Fruit fly (Drosophila melanogaster): ENCODE data around the gene zen.
A peak's percentile ranks its signal among the peaks of the same experiment; 100 is the strongest.

The zen gene

DNA sequence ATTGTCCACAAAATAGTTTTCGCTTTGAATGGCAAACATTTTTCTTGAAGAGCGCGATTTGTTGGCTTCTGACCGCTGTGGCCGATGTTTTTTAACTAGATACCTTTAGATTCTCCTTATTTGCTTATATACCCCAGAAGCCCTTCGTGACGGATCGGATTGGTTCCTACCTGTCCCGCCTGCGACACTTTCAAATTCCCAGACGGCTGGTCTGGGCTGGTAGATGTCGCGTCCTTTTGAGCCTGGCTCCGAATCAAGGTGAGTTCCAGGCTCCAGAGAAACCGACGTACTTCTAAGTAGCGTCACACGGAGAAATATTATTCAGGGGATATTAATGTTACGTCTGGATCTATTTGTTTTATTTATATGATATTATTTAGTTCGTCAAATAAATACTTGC, 10.0 kb downstream of the zen start, which contains the start of gene zen2:
Gene zen2 (minus strand): TSS at position 101 of the 400 bp plus-strand sequence.
- TF ChIP-seq CG11294 (GFP tag; IDR thresholded peaks at IDR 0.05), result no peak
- no peak for TF ChIP-seq pdm3 (GFP tag; optimal IDR thresholded peaks at IDR 0.05)
- no peak for TF ChIP-seq Eip78C (GFP tag)
- TF ChIP-seq lz (GFP tag; optimal IDR thresholded peaks at IDR 0.05), result no peak
- TF ChIP-seq Sox14 (GFP tag; optimal IDR thresholded peaks at IDR 0.05), result no peak
- no peak for TF ChIP-seq Met (GFP tag; optimal IDR thresholded peaks at IDR 0.05)
- TF ChIP-seq CG7368 (GFP tag; optimal IDR thresholded peaks at IDR 0.05), result no peak
- TF ChIP-seq CG6163 (GFP tag; IDR thresholded peaks at IDR 0.05), result no peak
- no peak for TF ChIP-seq Sox102F (GFP tag; optimal IDR thresholded peaks at IDR 0.05)
- TF ChIP-seq CG6276 (GFP tag; optimal IDR thresholded peaks at IDR 0.05), result no peak
- no peak for TF ChIP-seq eg (GFP tag; IDR thresholded peaks at IDR 0.05)
- TF ChIP-seq svp (GFP tag), result no peak

DNA sequence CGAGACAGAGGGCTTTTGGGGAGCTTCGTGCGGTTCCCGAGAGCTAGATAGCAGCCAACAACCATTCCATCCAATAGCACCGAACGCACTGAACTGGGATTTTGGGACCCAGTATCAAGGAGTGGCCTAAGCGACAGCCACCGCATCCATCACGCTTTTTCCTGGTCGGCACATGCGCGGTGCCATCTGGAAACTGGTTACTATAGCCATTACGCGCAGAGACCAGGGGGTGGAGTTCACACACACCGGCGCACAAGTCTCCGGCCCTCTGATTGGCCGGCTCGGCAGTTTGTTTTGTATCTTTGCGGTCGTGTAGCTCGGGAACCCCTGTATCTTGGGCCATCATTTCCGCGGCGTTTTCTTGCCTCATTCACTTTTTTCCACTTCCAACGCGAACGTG, 12.0 kb downstream of the zen start, which contains the start of gene pb:
Gene pb (minus strand): TSS at position 81 of the 400 bp plus-strand sequence.
- TF ChIP-seq CG6276 (GFP tag; optimal IDR thresholded peaks at IDR 0.05) (no peak), eg (GFP tag; IDR thresholded peaks at IDR 0.05) (0 out of 3 replicates have a peak, but pooled peaks have one; percentile 12), CG3032 (tag; optimal IDR thresholded peaks at IDR 0.05) (no peak), CG1621 (tag; optimal IDR thresholded peaks at IDR 0.05) (no peak)

DNA sequence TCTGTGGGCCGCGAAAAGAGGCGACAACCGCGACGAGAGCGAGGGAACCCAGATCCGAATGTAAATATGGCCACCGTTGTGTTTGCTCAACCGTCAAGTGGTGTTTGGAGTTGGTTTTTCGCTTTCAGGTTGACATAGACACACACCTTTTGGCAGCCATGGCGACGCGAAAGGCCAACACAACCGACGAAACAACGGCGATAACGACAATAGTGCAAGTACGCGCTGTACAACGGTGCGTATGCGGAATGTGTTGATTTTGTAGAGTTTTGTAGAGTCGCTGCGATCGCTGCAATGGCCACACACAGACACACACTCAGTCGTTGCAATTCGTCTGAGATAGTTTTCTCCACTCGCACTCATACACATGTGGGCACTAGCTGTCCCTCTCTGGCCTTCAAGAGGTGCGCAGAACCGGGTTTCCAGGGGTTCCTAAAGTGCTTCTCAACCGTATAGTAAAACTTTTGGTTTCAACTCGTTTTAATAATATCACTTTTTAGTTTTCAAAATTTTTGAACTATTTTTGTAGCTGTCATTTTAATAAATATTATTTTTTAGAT, 12.5 kb downstream of the zen start:
- TF ChIP-seq Eip78C (GFP tag) (peak; percentile 18), fkh (GFP tag; optimal IDR thresholded peaks at IDR 0.05) (peak; percentile 28), svp (GFP tag) (peak; percentile 30), eg (GFP tag; IDR thresholded peaks at IDR 0.05) (no peak)

DNA sequence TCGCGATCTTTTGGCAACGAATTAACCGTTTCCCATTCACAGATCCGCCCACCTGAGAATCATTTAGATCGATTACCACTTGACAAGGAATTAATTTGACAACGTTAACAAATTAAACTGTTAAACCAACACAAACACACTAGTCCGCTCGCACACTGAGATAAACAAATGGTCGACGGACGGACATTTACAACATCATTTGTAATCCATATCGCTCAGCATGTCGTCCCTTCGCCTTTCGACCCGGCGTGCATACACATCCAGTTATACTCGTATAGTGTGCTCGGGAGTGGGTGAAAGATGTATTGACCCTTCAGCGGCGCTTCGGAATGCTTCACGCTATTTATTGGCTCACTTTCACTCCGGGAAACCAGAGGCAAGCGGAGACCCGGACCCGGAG, 18.3 kb downstream of the zen start:
- TF ChIP-seq vri (GFP tag; optimal IDR thresholded peaks at IDR 0.05) (no peak), CG6854 (GFP tag; optimal IDR thresholded peaks at IDR 0.05) (no peak), svp (GFP tag) (no peak), CG1621 (tag; optimal IDR thresholded peaks at IDR 0.05) (no peak), Ets96B (tag; optimal IDR thresholded peaks at IDR 0.05) (no peak), achi (GFP tag; optimal IDR thresholded peaks at IDR 0.05) (no peak), fd85E (GFP tag; optimal IDR thresholded peaks at IDR 0.05) (no peak), Sox14 (GFP tag; optimal IDR thresholded peaks at IDR 0.05) (no peak), fd59A (GFP tag; optimal IDR thresholded peaks at IDR 0.05) (no peak), Met (GFP tag; optimal IDR thresholded peaks at IDR 0.05) (no peak), CG15336 (GFP tag; IDR thresholded peaks at IDR 0.05) (no peak), OdsH (GFP tag; optimal IDR thresholded peaks at IDR 0.05) (no peak), CG3919 (GFP tag; optimal IDR thresholded peaks at IDR 0.05) (no peak), CG8319 (GFP tag; optimal IDR thresholded peaks at IDR 0.05) (no peak), topi (GFP tag; optimal IDR thresholded peaks at IDR 0.05) (no peak), CG9139 (GFP tag; optimal IDR thresholded peaks at IDR 0.05) (no peak), CG32006 (GFP tag; optimal IDR thresholded peaks at IDR 0.05) (no peak), ss (GFP tag; optimal IDR thresholded peaks at IDR 0.05) (no peak), CG8119 (GFP tag; IDR thresholded peaks at IDR 0.05) (no peak), Gug (GFP tag; IDR thresholded peaks at IDR 0.05) (no peak)

DNA sequence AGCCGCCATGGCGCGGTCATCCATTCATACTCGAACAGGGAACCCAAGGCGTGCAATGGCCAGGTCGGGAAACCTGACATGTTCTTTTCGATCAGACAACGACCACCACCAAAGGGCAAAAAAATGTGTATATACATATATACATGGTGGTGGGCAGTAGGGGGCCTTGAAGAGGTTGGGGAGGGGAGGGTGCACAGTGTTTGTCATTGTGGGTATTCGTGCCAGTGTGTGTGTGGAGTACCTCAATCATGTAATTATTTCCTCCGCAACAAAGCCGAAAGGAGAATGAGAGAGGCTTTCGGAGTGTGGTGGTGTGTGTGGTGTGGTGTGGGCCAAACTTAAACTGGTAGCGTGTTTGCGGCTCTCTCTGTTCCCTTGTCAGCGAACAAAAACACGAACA, 27.9 kb downstream of the zen start:
- TF ChIP-seq Eip78C (GFP tag) (no peak), Hr4 (GFP tag; optimal IDR thresholded peaks at IDR 0.05) (no peak), Lpt (GFP tag; optimal IDR thresholded peaks at IDR 0.05) (no peak), CG1621 (tag; optimal IDR thresholded peaks at IDR 0.05) (no peak), Eip93F (GFP tag; optimal IDR thresholded peaks at IDR 0.05) (no peak), CG3032 (tag; optimal IDR thresholded peaks at IDR 0.05) (no peak), ss (GFP tag; optimal IDR thresholded peaks at IDR 0.05) (peak in 1 of 2 experiments; percentile 62)

All from whole organism, prepupa.